Worm (Caenorhabditis elegans) whole organism, young adult: ENCODE data around the gene C46A5.6.

Source experiments
- B0019.2 ChIP-seq: fragments of 200-800 bp; sonication (Bioruptor generic); conservative IDR thresholded peaks from 2 replicates; pipeline ENCODE4 v1.3.6; 2022; ENCODE audit warnings: missing genetic modification reagents, missing genetic modification characterization, missing compliant biosample characterization
- C06A6.2 ChIP-seq: fragments of 200-800 bp; sonication (Bioruptor generic); conservative IDR thresholded peaks from 2 replicates; pipeline ENCODE4 v1.3.6; 2022; ENCODE audit warnings: missing genetic modification characterization, missing compliant biosample characterization
- C17E4.6 ChIP-seq: fragments of 200-800 bp; sonication (Bioruptor generic); IDR thresholded peaks from 2 replicates; pipeline ENCODE4 v1.3.6; 2022; ENCODE audit warnings: missing genetic modification reagents, missing genetic modification characterization, missing compliant biosample characterization
- F33H1.4 ChIP-seq: fragments of 200-800 bp; sonication (Bioruptor generic); IDR thresholded peaks from 2 replicates; pipeline ENCODE4 v1.3.6; 2022; ENCODE audit warnings: missing genetic modification reagents, missing genetic modification characterization, missing compliant biosample characterization
- K11D2.4 ChIP-seq: fragments of 200-800 bp; sonication (Bioruptor generic); IDR thresholded peaks from 2 replicates; pipeline ENCODE4 v1.3.6; 2022; ENCODE audit warnings: missing genetic modification reagents, missing genetic modification characterization, missing compliant biosample characterization
- K12H6.12 ChIP-seq: fragments of 200-800 bp; sonication (Bioruptor generic); optimal IDR thresholded peaks from 2 replicates; lab custom pipeline; 2018; ENCODE audit warnings: mild to moderate bottlenecking, missing genetic modification characterization, missing compliant biosample characterization
- T07F8.4 ChIP-seq: sonication (generic microtip); optimal IDR thresholded peaks from 2 replicates; lab custom pipeline; 2016; ENCODE audit warnings: mild to moderate bottlenecking, missing genetic modification characterization, moderate library complexity, missing compliant biosample characterization
- Y79H2A.3 ChIP-seq: fragments of 200-800 bp; sonication (Bioruptor generic); conservative IDR thresholded peaks from 2 replicates; pipeline ENCODE4 v1.3.6; 2022; ENCODE audit warnings: missing genetic modification reagents, missing genetic modification characterization, missing compliant biosample characterization
- aptf-2 ChIP-seq: fragments of 200-800 bp; sonication (Bioruptor generic); conservative IDR thresholded peaks from 2 replicates; pipeline ENCODE4 v1.3.6; 2022; ENCODE audit warnings: missing genetic modification reagents, missing genetic modification characterization, missing compliant biosample characterization
- athp-1 ChIP-seq: sonication (generic microtip); optimal IDR thresholded peaks from 2 replicates; lab custom pipeline; 2017; ENCODE audit warnings: mild to moderate bottlenecking, missing genetic modification characterization, missing compliant biosample characterization
- attf-5 ChIP-seq: fragments of 200-800 bp; sonication (Bioruptor generic); optimal IDR thresholded peaks from 2 replicates; lab custom pipeline; 2018; ENCODE audit warnings: mild to moderate bottlenecking, missing genetic modification characterization, missing compliant biosample characterization
- ccch-3 ChIP-seq: fragments of 200-800 bp; sonication (Bioruptor generic); optimal IDR thresholded peaks from 2 replicates; lab custom pipeline; 2018; ENCODE audit warnings: mild to moderate bottlenecking, missing genetic modification characterization, missing compliant biosample characterization
- ceh-40 ChIP-seq: fragments of 200-800 bp; sonication (Bioruptor generic); IDR thresholded peaks from 2 replicates; pipeline ENCODE4 v1.3.6; 2022; ENCODE audit warnings: missing genetic modification characterization, missing compliant biosample characterization
- ceh-58 ChIP-seq: fragments of 200-800 bp; sonication (Bioruptor generic); IDR thresholded peaks from 2 replicates; pipeline ENCODE4 v1.3.6; 2022; ENCODE audit warnings: missing genetic modification characterization, missing compliant biosample characterization
- die-1 ChIP-seq: sonication (generic microtip); optimal IDR thresholded peaks from 2 replicates; lab custom pipeline; 2016; ENCODE audit warnings: missing genotype, mild to moderate bottlenecking, missing genetic modification characterization, missing compliant biosample characterization
- dpl-1 ChIP-seq: fragments of 150-350 bp; optimal IDR thresholded peaks from 2 replicates; lab custom pipeline; 2014; ENCODE audit warnings: missing biosample characterization, missing genetic modification reagents, missing genetic modification characterization
- efl-1 ChIP-seq: fragments of 150-350 bp; optimal IDR thresholded peaks from 2 replicates; lab custom pipeline; 2014; ENCODE audit warnings: missing biosample characterization, missing genetic modification reagents, missing genetic modification characterization
- egrh-3 ChIP-seq: fragments of 200-800 bp; sonication (Bioruptor generic); IDR thresholded peaks from 2 replicates; pipeline ENCODE4 v1.3.6; 2022; ENCODE audit warnings: missing genetic modification reagents, missing genetic modification characterization, missing compliant biosample characterization
- fkh-3 ChIP-seq: sonication (generic microtip); optimal IDR thresholded peaks from 2 replicates; lab custom pipeline; 2016; ENCODE audit warnings: mild to moderate bottlenecking, missing genetic modification characterization, missing compliant biosample characterization
- gei-17 ChIP-seq: fragments of 200-800 bp; sonication (Bioruptor generic); optimal IDR thresholded peaks from 2 replicates; lab custom pipeline; 2018; ENCODE audit warnings: mild to moderate bottlenecking, missing genetic modification characterization, missing compliant biosample characterization
- him-1 ChIP-seq: sonication (generic microtip); optimal IDR thresholded peaks from 2 replicates; lab custom pipeline; 2016; ENCODE audit warnings: missing genotype, missing genetic modification reagents, missing genetic modification characterization, missing compliant biosample characterization
- hmg-1.2 ChIP-seq: fragments of 200-800 bp; sonication (Bioruptor generic); IDR thresholded peaks from 2 replicates; pipeline ENCODE4 v1.3.6; 2022; ENCODE audit warnings: missing genetic modification reagents, missing genetic modification characterization, missing compliant biosample characterization
- hsf-1 ChIP-seq: fragments of 200-800 bp; sonication (Bioruptor generic); IDR thresholded peaks from 2 replicates; pipeline ENCODE4 v1.3.6; 2022; ENCODE audit warnings: missing genetic modification reagents, missing genetic modification characterization, missing compliant biosample characterization
- lag-1 ChIP-seq: fragments of 200-800 bp; sonication (Bioruptor generic); IDR thresholded peaks from 2 replicates; pipeline ENCODE4 v1.3.6; 2022; ENCODE audit warnings: missing genetic modification reagents, missing genetic modification characterization, missing compliant biosample characterization
- let-607 ChIP-seq, 2 experiments: fragments of 200-800 bp in 1 of 2; sonication (Bioruptor generic) in 1 of 2; sonication (generic microtip) in 1 of 2; optimal IDR thresholded peaks; 2 replicates each; lab custom pipeline; 2016 to 2018; ENCODE audit warnings: mild to moderate bottlenecking in 2 of 2, missing compliant biosample characterization in 2 of 2, missing genetic modification characterization in 2 of 2, moderate library complexity in 2 of 2, missing genotype in 1 of 2
- lin-40 ChIP-seq: sonication (generic microtip); optimal IDR thresholded peaks from 2 replicates; lab custom pipeline; 2016; ENCODE audit warnings: missing genetic modification characterization, mild to moderate bottlenecking, missing compliant biosample characterization, missing genotype, missing genetic modification reagents
- nhr-120 ChIP-seq: fragments of 200-800 bp; sonication (Bioruptor generic); IDR thresholded peaks from 2 replicates; pipeline ENCODE4 v1.3.6; 2022; ENCODE audit warnings: missing genetic modification characterization, missing compliant biosample characterization
- nhr-80 ChIP-seq: sonication (generic microtip); optimal IDR thresholded peaks from 2 replicates; lab custom pipeline; 2016; ENCODE audit warnings: missing genetic modification characterization, missing compliant biosample characterization
- rec-8 ChIP-seq, 2 experiments: sonication (generic microtip); optimal IDR thresholded peaks; 2 replicates each; lab custom pipeline; 2016; ENCODE audit warnings: mild to moderate bottlenecking in 2 of 2, missing genetic modification characterization in 2 of 2, missing genetic modification reagents in 2 of 2, missing genotype in 2 of 2, missing biosample characterization in 1 of 2, missing compliant biosample characterization in 1 of 2, moderate library complexity in 1 of 2
- rpc-1 ChIP-seq, 2 experiments: fragments of 150-350 bp in 1 of 2; sonication (generic microtip) in 1 of 2; optimal IDR thresholded peaks; 2 replicates each; lab custom pipeline; 2014 to 2018; ENCODE audit warnings: missing biosample characterization in 1 of 2, missing genetic modification characterization in 1 of 2, missing genetic modification reagents in 1 of 2, missing genotype in 1 of 2
- sdz-38 ChIP-seq: sonication (generic microtip); optimal IDR thresholded peaks from 2 replicates; lab custom pipeline; 2016; ENCODE audit warnings: missing genotype, missing genetic modification characterization, missing compliant biosample characterization
- sptf-2 ChIP-seq: fragments of 200-800 bp; sonication (Bioruptor generic); optimal IDR thresholded peaks from 2 replicates; lab custom pipeline; 2018; ENCODE audit warnings: mild to moderate bottlenecking, missing genetic modification characterization, missing compliant biosample characterization
- unc-130 ChIP-seq: sonication (generic microtip); optimal IDR thresholded peaks from 2 replicates; lab custom pipeline; 2016; ENCODE audit warnings: missing genetic modification reagents, missing genetic modification characterization, missing compliant biosample characterization
- xnd-1 ChIP-seq: sonication (generic microtip); optimal IDR thresholded peaks from 2 replicates; lab custom pipeline; 2016; ENCODE audit warnings: missing genotype, missing genetic modification reagents, missing genetic modification characterization, missing compliant biosample characterization
- zfh-2 ChIP-seq: fragments of 200-800 bp; sonication (Bioruptor generic); conservative IDR thresholded peaks from 2 replicates; pipeline ENCODE4 v1.3.6; 2022; ENCODE audit warnings: missing genetic modification reagents, missing genetic modification characterization, missing compliant biosample characterization
- zim-3 ChIP-seq: sonication (generic microtip); optimal IDR thresholded peaks from 2 replicates; lab custom pipeline; 2017; ENCODE audit warnings: mild to moderate bottlenecking, missing genetic modification characterization, moderate library complexity, missing compliant biosample characterization
- ztf-18 ChIP-seq: sonication (generic microtip); optimal IDR thresholded peaks from 2 replicates; lab custom pipeline; 2016; ENCODE audit warnings: missing genotype, mild to moderate bottlenecking, missing genetic modification characterization, missing compliant biosample characterization

Gene C46A5.6

ce11 chrIV:7785506-7786065 lies 21.9 kb upstream of the C46A5.6 start, which contains the start of gene tag-322 (continued):
- TF ChIP-seq aptf-2, result no peak
- TF ChIP-seq xnd-1 (tag; lab: Kevin White, UChicago), result no peak
- TF ChIP-seq K12H6.12 (tag; lab: Kevin White, UChicago), result no peak
- TF ChIP-seq efl-1 (GFP tag; lab: Kevin White, UChicago), result no peak
- no peak for TF ChIP-seq sptf-2 (GFP tag; lab: Kevin White, UChicago)
- no peak for TF ChIP-seq athp-1
- TF ChIP-seq rpc-1 (optimal IDR thresholded peaks at IDR 0.05; lab: Kevin White, UChicago), result no peak
- no peak for TF ChIP-seq rpc-1 (tag; optimal IDR thresholded peaks at IDR 0.05; lab: Kevin White, UChicago)
- TF ChIP-seq let-607 (tag; optimal IDR thresholded peaks at IDR 0.05; lab: Kevin White, UChicago), result no peak
- TF ChIP-seq zfh-2, result no peak
- no peak for TF ChIP-seq Y79H2A.3 (GFP tag; lab: Robert Waterston, UW)
- TF ChIP-seq gei-17 (GFP tag; lab: Kevin White, UChicago), result no peak
- no peak for TF ChIP-seq hsf-1
- no peak for TF ChIP-seq fkh-3
- TF ChIP-seq B0019.2 (GFP tag; lab: Robert Waterston, UW), result no peak
- TF ChIP-seq ceh-40, result no peak
- TF ChIP-seq lin-40 (tag; lab: Kevin White, UChicago), result peak; percentile 41
- TF ChIP-seq nhr-120 (GFP tag; lab: Robert Waterston, UW), result no peak
- no peak for TF ChIP-seq T07F8.4 (tag; lab: Kevin White, UChicago)
- no peak for TF ChIP-seq lag-1 (GFP tag; lab: Robert Waterston, UW)
- TF ChIP-seq ccch-3 (GFP tag; lab: Kevin White, UChicago), result no peak
- TF ChIP-seq unc-130 (GFP tag; lab: Kevin White, UChicago), result no peak
- 0 out of 2 replicates have a peak, but pooled peaks have one; percentile 6 for TF ChIP-seq hmg-1.2
- no peak for TF ChIP-seq K11D2.4 (GFP tag; lab: Robert Waterston, UW)
- TF ChIP-seq die-1 (tag; lab: Kevin White, UChicago), result no peak
- no peak for TF ChIP-seq ztf-18 (tag; lab: Kevin White, UChicago)
- TF ChIP-seq attf-5, result peak; percentile 19
- no peak for TF ChIP-seq egrh-3 (GFP tag; lab: Robert Waterston, UW)
- no peak for TF ChIP-seq him-1 (tag; lab: Kevin White, UChicago)
- TF ChIP-seq dpl-1 (GFP tag; lab: Kevin White, UChicago), result no peak
- no peak for TF ChIP-seq sdz-38 (tag; lab: Kevin White, UChicago)
- TF ChIP-seq C06A6.2 (GFP tag; lab: Robert Waterston, UW), result no peak
- TF ChIP-seq C17E4.6 (GFP tag; lab: Robert Waterston, UW), result no peak
- TF ChIP-seq zim-3 (tag; lab: Kevin White, UChicago), result no peak
- TF ChIP-seq rec-8 (tag; optimal IDR thresholded peaks at IDR 0.05; lab: Kevin White, UChicago), result no peak
- TF ChIP-seq F33H1.4, result peak; percentile 47; the same call in 1 of the 2 replicates
- no peak for TF ChIP-seq ceh-58 (GFP tag; lab: Robert Waterston, UW)

ce11 chrIV:7783801-7784411 lies 20.3 kb upstream of the C46A5.6 start, which contains the start of gene tag-321:
TSS of gene tag-321 (minus strand) at chrIV:7783851.
- TF ChIP-seq hsf-1 (0 out of 2 replicates have a peak, but pooled peaks have one; percentile 44), sdz-38 (tag; lab: Kevin White, UChicago) (no peak), nhr-80 (tag; lab: Kevin White, UChicago) (peak; percentile 63)
